Worm (Caenorhabditis elegans): Measurements from ENCODE around the gene aqp-2.

Gene aqp-2

ce11 chrII:9274734-9275133 is 13.0 kb upstream of the aqp-2 start:
- TF ChIP-seq ceh-28 (tag; optimal IDR thresholded peaks at IDR 0.05), result peak; percentile 8
- TF ChIP-seq egl-27 (tag; optimal IDR thresholded peaks at IDR 0.05), result no peak
- no peak for TF ChIP-seq nfya-1 (tag; optimal IDR thresholded peaks at IDR 0.05; ENCODE audit: insufficient read depth)

ce11 chrII:9273984-9274383 is 12.2 kb upstream of the aqp-2 start:
- TF ChIP-seq ceh-28 (tag; optimal IDR thresholded peaks at IDR 0.05) (peak; percentile 85), ztf-4 (tag; optimal IDR thresholded peaks at IDR 0.05) (no peak), egl-5 (tag; optimal IDR thresholded peaks at IDR 0.05) (peak; percentile 1), ZK546.5 (tag; optimal IDR thresholded peaks at IDR 0.05) (no peak), ztf-11 (tag; optimal IDR thresholded peaks at IDR 0.05) (no peak), nhr-76 (tag; optimal IDR thresholded peaks at IDR 0.05) (no peak), unc-39 (tag; optimal IDR thresholded peaks at IDR 0.05) (no peak), aly-2 (tag; optimal IDR thresholded peaks at IDR 0.05) (no peak), fos-1 (tag; optimal IDR thresholded peaks at IDR 0.05) (no peak), pha-4 (tag; optimal IDR thresholded peaks at IDR 0.05) (peak; percentile 91), nhr-77 (tag; optimal IDR thresholded peaks at IDR 0.05) (peak; percentile 20), egl-27 (tag; optimal IDR thresholded peaks at IDR 0.05) (peak; percentile 40), pqm-1 (tag; optimal IDR thresholded peaks at IDR 0.05) (peak; percentile 21), nfya-1 (tag; optimal IDR thresholded peaks at IDR 0.05; ENCODE audit: insufficient read depth) (peak; percentile 93), zag-1 (tag; optimal IDR thresholded peaks at IDR 0.05) (peak; percentile 1), mdl-1 (tag; optimal IDR thresholded peaks at IDR 0.05) (peak; percentile 67), fkh-10 (GFP tag; optimal IDR thresholded peaks at IDR 0.05) (peak; percentile 31), ama-1 (optimal IDR thresholded peaks at IDR 0.05) (peak; percentile 62), R02D3.7 (tag; optimal IDR thresholded peaks at IDR 0.05) (peak; percentile 39), nhr-43 (tag; optimal IDR thresholded peaks at IDR 0.05; ENCODE audit: poor library complexity, severe bottlenecking) (peak; percentile 69), daf-12 (tag; optimal IDR thresholded peaks at IDR 0.05) (no peak), fkh-2 (tag; optimal IDR thresholded peaks at IDR 0.05) (no peak), ceh-9 (tag; optimal IDR thresholded peaks at IDR 0.05) (no peak), ceh-16 (tag; optimal IDR thresholded peaks at IDR 0.05) (no peak), nhr-25 (tag; optimal IDR thresholded peaks at IDR 0.05) (peak; percentile 78), nhr-67 (tag; optimal IDR thresholded peaks at IDR 0.05) (no peak), elt-3 (tag; optimal IDR thresholded peaks at IDR 0.05) (no peak), nhr-28 (tag; optimal IDR thresholded peaks at IDR 0.05) (no peak), tbx-2 (tag; optimal IDR thresholded peaks at IDR 0.05) (peak; percentile 39), lin-15B (tag; optimal IDR thresholded peaks at IDR 0.05) (peak; percentile 40), skn-1 (tag; optimal IDR thresholded peaks at IDR 0.05) (peak; percentile 40), elt-1 (tag; optimal IDR thresholded peaks at IDR 0.05) (no peak), mml-1 (tag; optimal IDR thresholded peaks at IDR 0.05) (no peak), elt-2 (tag; optimal IDR thresholded peaks at IDR 0.05) (peak; percentile 78), nhr-11 (tag; optimal IDR thresholded peaks at IDR 0.05) (peak; percentile 83), sea-2 (GFP tag; optimal IDR thresholded peaks at IDR 0.05) (no peak), nhr-237 (tag; optimal IDR thresholded peaks at IDR 0.05) (no peak), nhr-12 (tag; optimal IDR thresholded peaks at IDR 0.05) (no peak), nhr-23 (tag; optimal IDR thresholded peaks at IDR 0.05) (peak; percentile 85), lsy-12 (tag; optimal IDR thresholded peaks at IDR 0.05) (peak; percentile 57), unc-62 (GFP tag; optimal IDR thresholded peaks at IDR 0.05) (peak; percentile 84), eor-1 (tag; optimal IDR thresholded peaks at IDR 0.05) (no peak), snpc-4 (tag; optimal IDR thresholded peaks at IDR 0.05) (peak; percentile 49), jun-1 (tag; optimal IDR thresholded peaks at IDR 0.05) (peak; percentile 74), lin-39 (tag; optimal IDR thresholded peaks at IDR 0.05) (peak; percentile 76), hmg-11 (tag; optimal IDR thresholded peaks at IDR 0.05) (peak; percentile 74), ceh-82 (tag; optimal IDR thresholded peaks at IDR 0.05) (no peak)

All from whole organism, L3 larva.